Worm (Caenorhabditis elegans) whole organism, early embryonic: ENCODE measurements around the gene fkh-2.

ENCODE experiments used
- B0310.2 ChIP-seq: sonication (generic microtip); optimal IDR thresholded peaks from 2 replicates; lab custom pipeline; 2016; ENCODE audit warnings: mild to moderate bottlenecking, missing genetic modification characterization, missing compliant biosample characterization
- F13C5.2 ChIP-seq: sonication (generic microtip); optimal IDR thresholded peaks from 2 replicates; lab custom pipeline; 2017; ENCODE audit warnings: mild to moderate bottlenecking, missing genetic modification characterization, inconsistent platforms, missing compliant biosample characterization
- aly-1 ChIP-seq: sonication (generic microtip); optimal IDR thresholded peaks from 2 replicates; lab custom pipeline; 2016; ENCODE audit warnings: missing genetic modification characterization, missing compliant biosample characterization
- ama-1 ChIP-seq: fragments of 150-350 bp; optimal IDR thresholded peaks from 2 replicates; lab custom pipeline; 2014
- ceh-13 ChIP-seq: fragments of 200-800 bp; sonication (Bioruptor generic); optimal IDR thresholded peaks from 2 replicates; lab custom pipeline; 2018; ENCODE audit warnings: mild to moderate bottlenecking, missing genetic modification characterization, missing compliant biosample characterization
- ceh-36 ChIP-seq: sonication (generic microtip); optimal IDR thresholded peaks from 2 replicates; lab custom pipeline; 2016; ENCODE audit warnings: missing genetic modification characterization, inconsistent platforms, missing compliant biosample characterization
- ets-7 ChIP-seq: sonication (generic microtip); optimal IDR thresholded peaks from 2 replicates; lab custom pipeline; 2016; ENCODE audit warnings: missing genotype, missing genetic modification characterization, missing compliant biosample characterization
- flt-1 ChIP-seq: fragments of 200-800 bp; sonication (Bioruptor generic); IDR thresholded peaks from 2 replicates; pipeline ENCODE4 v1.3.6; 2022; ENCODE audit warnings: missing genetic modification characterization, missing compliant biosample characterization
- hmbx-1 ChIP-seq: sonication (generic microtip); optimal IDR thresholded peaks from 2 replicates; lab custom pipeline; 2016; ENCODE audit warnings: mild to moderate bottlenecking, missing genetic modification characterization, missing compliant biosample characterization
- hmg-4 ChIP-seq: fragments of 200-800 bp; sonication (Bioruptor generic); optimal IDR thresholded peaks from 2 replicates; lab custom pipeline; 2018; ENCODE audit warnings: mild to moderate bottlenecking, missing genetic modification characterization, missing compliant biosample characterization
- hnd-1 ChIP-seq: sonication (generic microtip); optimal IDR thresholded peaks from 2 replicates; lab custom pipeline; 2016; ENCODE audit warnings: missing genetic modification characterization, missing compliant biosample characterization
- pes-1 ChIP-seq: fragments of 200-800 bp; sonication (Bioruptor generic); IDR thresholded peaks from 2 replicates; pipeline ENCODE4 v1.3.6; 2022; ENCODE audit warnings: missing genetic modification reagents, missing genetic modification characterization, missing compliant biosample characterization
- scrt-1 ChIP-seq: fragments of 200-800 bp; sonication (Bioruptor generic); IDR thresholded peaks from 2 replicates; pipeline ENCODE4 v1.3.6; 2022; ENCODE audit warnings: missing genetic modification characterization, missing compliant biosample characterization
- sea-1 ChIP-seq: fragments of 200-800 bp; sonication (Bioruptor generic); conservative IDR thresholded peaks from 2 replicates; pipeline ENCODE4 v1.3.6; 2022; ENCODE audit warnings: missing genetic modification characterization, missing compliant biosample characterization
- tbx-11 ChIP-seq: fragments of 200-800 bp; sonication (Bioruptor generic); IDR thresholded peaks from 2 replicates; pipeline ENCODE4 v1.3.6; 2022; ENCODE audit warnings: missing genetic modification characterization, missing compliant biosample characterization
- tbx-37 ChIP-seq: fragments of 200-800 bp; sonication (Bioruptor generic); conservative IDR thresholded peaks from 2 replicates; pipeline ENCODE4 v1.3.6; 2022; ENCODE audit warnings: missing genetic modification reagents, missing genetic modification characterization, missing compliant biosample characterization
- tra-4 ChIP-seq: sonication (generic microtip); optimal IDR thresholded peaks from 2 replicates; lab custom pipeline; 2017; ENCODE audit warnings: missing genetic modification characterization, missing compliant biosample characterization

The fkh-2 gene

ce11 chrX:3728970-3729369, 13.2 kb downstream of the fkh-2 start, which contains the start of gene aex-4:
Gene aex-4, plus strand, starts transcription at chrX:3729281.
- TF ChIP-seq scrt-1 (GFP tag; lab: Robert Waterston, UW): no peak
- TF ChIP-seq hmbx-1 (tag; lab: Kevin White, UChicago): no peak
- no peak for TF ChIP-seq pes-1
- no peak for TF ChIP-seq tbx-37 (GFP tag; lab: Robert Waterston, UW)
- TF ChIP-seq ama-1 (lab: Kevin White, UChicago): no peak
- TF ChIP-seq ceh-36 (tag; lab: Kevin White, UChicago): no peak
- no peak for TF ChIP-seq sea-1 (GFP tag; lab: Robert Waterston, UW)
- no peak for TF ChIP-seq aly-1
- TF ChIP-seq tra-4 (tag; lab: Kevin White, UChicago): no peak
- TF ChIP-seq ets-7 (tag; lab: Kevin White, UChicago): no peak

- TF ChIP-seq aly-1: no peak
- no peak for TF ChIP-seq tbx-11 (GFP tag; lab: Robert Waterston, UW)
- no peak for TF ChIP-seq tbx-37 (GFP tag; lab: Robert Waterston, UW)
- no peak for TF ChIP-seq scrt-1 (GFP tag; lab: Robert Waterston, UW)
- TF ChIP-seq hmbx-1 (tag; lab: Kevin White, UChicago): no peak
Observed at ce11 chrX:3727274-3727673, 14.8 kb downstream of the fkh-2 start, which contains the start of gene nlp-1. Gene nlp-1, plus strand, starts transcription at chrX:3727574.

ce11 chrX:3725437-3725836, 16.7 kb downstream of the fkh-2 start:
- TF ChIP-seq flt-1 (GFP tag; lab: Robert Waterston, UW) (no peak), scrt-1 (GFP tag; lab: Robert Waterston, UW) (no peak), pes-1 (no peak), tbx-37 (GFP tag; lab: Robert Waterston, UW) (no peak), ama-1 (lab: Kevin White, UChicago) (no peak), F13C5.2 (tag; lab: Kevin White, UChicago) (no peak), tbx-11 (GFP tag; lab: Robert Waterston, UW) (no peak), sea-1 (GFP tag; lab: Robert Waterston, UW) (no peak), hmbx-1 (tag; lab: Kevin White, UChicago) (no peak), ceh-13 (no peak), ceh-36 (tag; lab: Kevin White, UChicago) (no peak), hmg-4 (GFP tag; lab: Kevin White, UChicago) (no peak), aly-1 (no peak)

ce11 chrX:3715835-3716234, 26.3 kb downstream of the fkh-2 start:
- TF ChIP-seq hmbx-1 (tag; lab: Kevin White, UChicago) (no peak), ceh-13 (no peak), tbx-37 (GFP tag; lab: Robert Waterston, UW) (no peak), hnd-1 (tag; lab: Kevin White, UChicago) (no peak), ama-1 (lab: Kevin White, UChicago) (no peak), hmg-4 (GFP tag; lab: Kevin White, UChicago) (no peak), B0310.2 (tag; lab: Kevin White, UChicago) (no peak), F13C5.2 (tag; lab: Kevin White, UChicago) (no peak)

- TF ChIP-seq sea-1 (GFP tag; lab: Robert Waterston, UW) (no peak), hnd-1 (tag; lab: Kevin White, UChicago) (no peak), hmg-4 (GFP tag; lab: Kevin White, UChicago) (no peak), aly-1 (no peak), ceh-36 (tag; lab: Kevin White, UChicago) (no peak), ceh-13 (no peak), B0310.2 (tag; lab: Kevin White, UChicago) (no peak), pes-1 (no peak), ets-7 (tag; lab: Kevin White, UChicago) (no peak)
Observed at ce11 chrX:3714797-3715196, 27.3 kb downstream of the fkh-2 start, which contains the start of gene C01C4.2. Gene C01C4.2, plus strand, starts transcription at chrX:3715097.

ce11 chrX:3711581-3712101, 30.5 kb downstream of the fkh-2 start:
- no peak for TF ChIP-seq aly-1

- no peak for TF ChIP-seq pes-1
- TF ChIP-seq ama-1 (lab: Kevin White, UChicago): no peak
- no peak for TF ChIP-seq flt-1 (GFP tag; lab: Robert Waterston, UW)
- TF ChIP-seq sea-1 (GFP tag; lab: Robert Waterston, UW): no peak
- TF ChIP-seq ets-7 (tag; lab: Kevin White, UChicago): no peak
- no peak for TF ChIP-seq hmg-4 (GFP tag; lab: Kevin White, UChicago)
- no peak for TF ChIP-seq tbx-37 (GFP tag; lab: Robert Waterston, UW)
- no peak for TF ChIP-seq tra-4 (tag; lab: Kevin White, UChicago)
- TF ChIP-seq B0310.2 (tag; lab: Kevin White, UChicago): no peak
- no peak for TF ChIP-seq tbx-11 (GFP tag; lab: Robert Waterston, UW)
- no peak for TF ChIP-seq F13C5.2 (tag; lab: Kevin White, UChicago)
- no peak for TF ChIP-seq aly-1
- no peak for TF ChIP-seq hmbx-1 (tag; lab: Kevin White, UChicago)
- no peak for TF ChIP-seq scrt-1 (GFP tag; lab: Robert Waterston, UW)
- no peak for TF ChIP-seq ceh-13
- no peak for TF ChIP-seq ceh-36 (tag; lab: Kevin White, UChicago)
- TF ChIP-seq hnd-1 (tag; lab: Kevin White, UChicago): no peak
Observed at ce11 chrX:3709747-3710146, 32.4 kb downstream of the fkh-2 start.

- no peak for TF ChIP-seq tbx-11 (GFP tag; lab: Robert Waterston, UW)
- no peak for TF ChIP-seq sea-1 (GFP tag; lab: Robert Waterston, UW)
- no peak for TF ChIP-seq hmbx-1 (tag; lab: Kevin White, UChicago)
- TF ChIP-seq B0310.2 (tag; lab: Kevin White, UChicago): no peak
- no peak for TF ChIP-seq tra-4 (tag; lab: Kevin White, UChicago)
- no peak for TF ChIP-seq ets-7 (tag; lab: Kevin White, UChicago)
Observed at ce11 chrX:3706319-3706718, 35.8 kb downstream of the fkh-2 start.
